Fruit fly (Drosophila melanogaster) whole organism, pupa: ENCODE results near the gene mei-217.

Source experiments
- CG10348 ChIP-seq: fragments of 200-800 bp; sonication (Bioruptor generic); IDR thresholded peaks from 2 replicates; pipeline ENCODE4 v1.3.6; 2022; ENCODE audit warnings: missing biosample characterization, missing genetic modification characterization
- CG17806 ChIP-seq: fragments of 200-800 bp; sonication (Bioruptor generic); optimal IDR thresholded peaks from 2 replicates; lab custom pipeline; 2018; ENCODE audit warnings: missing biosample characterization, mild to moderate bottlenecking, missing genetic modification characterization, moderate library complexity
- D1 ChIP-seq: fragments of 200-800 bp; sonication (Bioruptor generic); optimal IDR thresholded peaks from 2 replicates; lab custom pipeline; 2018; ENCODE audit warnings: missing biosample characterization, mild to moderate bottlenecking, missing genetic modification characterization, moderate library complexity
- Ets98B ChIP-seq: fragments of 200-800 bp; sonication (Bioruptor generic); IDR thresholded peaks from 2 replicates; pipeline ENCODE4 v1.3.6; 2022; ENCODE audit warnings: missing biosample characterization, missing genetic modification characterization
- Snoo ChIP-seq: fragments of 200-800 bp; sonication (Bioruptor generic); optimal IDR thresholded peaks from 3 replicates; lab custom pipeline; 2017; ENCODE audit warnings: missing biosample characterization, mild to moderate bottlenecking, missing genetic modification characterization, inconsistent platforms
- fd96Ca ChIP-seq: fragments of 200-800 bp; sonication (Bioruptor generic); IDR thresholded peaks from 3 replicates; pipeline ENCODE4 v1.3.6; 2022; ENCODE audit warnings: missing biosample characterization, missing genetic modification characterization
- rn ChIP-seq: fragments of 200-800 bp; sonication (Bioruptor generic); IDR thresholded peaks from 2 replicates; pipeline ENCODE4 v1.3.6; 2022; ENCODE audit warnings: missing biosample characterization, missing genetic modification characterization

DNA sequence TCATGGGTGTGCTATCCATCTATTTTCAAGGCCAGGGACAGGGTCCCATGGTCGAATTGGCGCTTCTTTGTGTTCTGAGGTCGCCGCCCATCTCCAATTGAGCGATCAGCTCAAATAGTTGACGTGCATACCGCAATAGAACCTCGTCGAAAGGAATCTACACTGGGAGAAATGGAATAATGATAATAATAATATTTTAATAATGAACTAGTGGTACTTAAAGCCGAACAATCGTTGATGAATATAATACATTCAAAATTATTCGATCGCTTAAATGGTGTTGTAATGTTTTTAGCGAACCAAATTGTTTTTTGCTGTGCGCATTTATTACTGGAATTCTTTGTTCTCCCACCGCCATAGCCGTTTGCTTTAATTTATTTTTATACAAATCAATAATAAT lies 52.2 kb downstream of the mei-217 start:
- TF ChIP-seq Snoo (tag; lab: Kevin White, UChicago) (no peak), fd96Ca (GFP tag; lab: Robert Waterston, UW) (no peak), D1 (tag; lab: Kevin White, UChicago) (no peak), rn (GFP tag; lab: Robert Waterston, UW) (no peak), Ets98B (no peak), CG10348 (GFP tag; lab: Robert Waterston, UW) (no peak), CG17806 (tag; lab: Kevin White, UChicago) (no peak)
